Worm (Caenorhabditis elegans): Measurements from ENCODE around the gene T23F2.3.

ce11 chrX:5479300-5479811, 32.8 kb downstream of the T23F2.3 start, which contains the start of gene dlg-1:
- TF ChIP-seq scrt-1 (GFP tag; IDR thresholded peaks at IDR 0.05) (no peak), ama-1 (optimal IDR thresholded peaks at IDR 0.05) (no peak), ceh-36 (tag; optimal IDR thresholded peaks at IDR 0.05) (no peak), aly-1 (tag; optimal IDR thresholded peaks at IDR 0.05) (no peak), flt-1 (GFP tag; IDR thresholded peaks at IDR 0.05) (no peak), ets-7 (tag; optimal IDR thresholded peaks at IDR 0.05) (no peak)
